Fruit fly (Drosophila melanogaster) whole organism, embryonic: ENCODE data around the gene CenB1A.
A peak's percentile ranks its signal among the peaks of the same experiment; 100 is the strongest.

ENCODE experiments used
- Adf1 ChIP-seq: fragments of 200-800 bp; sonication (Bioruptor generic); IDR thresholded peaks from 2 replicates; pipeline ENCODE4 v1.3.6; 2022; ENCODE audit warnings: missing biosample characterization, missing genetic modification characterization
- BEAF-32 ChIP-seq: fragments of 200-800 bp; sonication (Bioruptor generic); optimal IDR thresholded peaks from 3 replicates; lab custom pipeline; 2017; ENCODE audit warnings: missing biosample characterization, missing genetic modification characterization, mild to moderate bottlenecking, moderate library complexity, missing genetic modification reagents
- Bdp1 ChIP-seq: fragments of 200-800 bp; sonication (Bioruptor generic); optimal IDR thresholded peaks from 3 replicates; lab custom pipeline; 2016; ENCODE audit warnings: missing biosample characterization, missing genetic modification characterization
- Bteb2 ChIP-seq: fragments of 200-800 bp; sonication (Bioruptor generic); optimal IDR thresholded peaks from 2 replicates; lab custom pipeline; 2016; ENCODE audit warnings: missing biosample characterization, missing genetic modification characterization
- CG11723 ChIP-seq: fragments of 200-800 bp; sonication (Bioruptor generic); optimal IDR thresholded peaks from 2 replicates; lab custom pipeline; 2017; ENCODE audit warnings: missing biosample characterization, mild to moderate bottlenecking, missing genetic modification characterization
- CG12104 ChIP-seq: fragments of 200-800 bp; sonication (Bioruptor generic); optimal IDR thresholded peaks from 3 replicates; lab custom pipeline; 2016; ENCODE audit warnings: missing biosample characterization, missing genetic modification characterization
- CG15696 ChIP-seq: fragments of 200-800 bp; sonication (Bioruptor generic); optimal IDR thresholded peaks from 2 replicates; lab custom pipeline; 2019; ENCODE audit warnings: missing biosample characterization, mild to moderate bottlenecking, missing genetic modification characterization, moderate library complexity
- CG17186 ChIP-seq: fragments of 200-800 bp; sonication (Bioruptor generic); optimal IDR thresholded peaks from 3 replicates; lab custom pipeline; 2017; ENCODE audit warnings: missing biosample characterization, missing genetic modification reagents, missing genetic modification characterization
- CG17359 ChIP-seq: fragments of 200-800 bp; sonication (Bioruptor generic); optimal IDR thresholded peaks from 3 replicates; lab custom pipeline; 2018; ENCODE audit warnings: missing biosample characterization, mild to moderate bottlenecking, missing genetic modification characterization, moderate library complexity
- CG18262 ChIP-seq: fragments of 200-800 bp; optimal IDR thresholded peaks from 3 replicates; lab custom pipeline; 2019; ENCODE audit warnings: missing biosample characterization, mild to moderate bottlenecking, missing genetic modification characterization, moderate library complexity
- CG2120 ChIP-seq: fragments of 200-800 bp; sonication (Bioruptor generic); optimal IDR thresholded peaks from 3 replicates; lab custom pipeline; 2016; ENCODE audit warnings: missing biosample characterization, missing genetic modification characterization
- CG2875 ChIP-seq: fragments of 200-800 bp; sonication (Bioruptor generic); optimal IDR thresholded peaks from 2 replicates; lab custom pipeline; 2017; ENCODE audit warnings: missing biosample characterization, mild to moderate bottlenecking, missing genetic modification characterization, missing genetic modification reagents
- CG2889 ChIP-seq: fragments of 200-800 bp; sonication (Bioruptor generic); IDR thresholded peaks from 3 replicates; pipeline ENCODE4 v1.3.6; 2022; ENCODE audit warnings: missing biosample characterization, missing genetic modification characterization
- CG30020 ChIP-seq: fragments of 200-800 bp; optimal IDR thresholded peaks from 2 replicates; lab custom pipeline; 2019; ENCODE audit warnings: missing biosample characterization, mild to moderate bottlenecking, missing genetic modification characterization, moderate library complexity
- CG3163 ChIP-seq: fragments of 200-800 bp; sonication (Bioruptor generic); optimal IDR thresholded peaks from 3 replicates; lab custom pipeline; 2016; ENCODE audit warnings: missing biosample characterization, missing genetic modification characterization
- CG32772 ChIP-seq: fragments of 200-800 bp; sonication (Bioruptor generic); IDR thresholded peaks from 2 replicates; pipeline ENCODE4 v1.3.6; 2022; ENCODE audit warnings: missing biosample characterization, missing genetic modification characterization
- CG4282 ChIP-seq: fragments of 200-800 bp; sonication (Bioruptor generic); optimal IDR thresholded peaks from 2 replicates; lab custom pipeline; 2016; ENCODE audit warnings: missing biosample characterization, missing genetic modification characterization
- CG8765 ChIP-seq: fragments of 200-800 bp; sonication (Bioruptor generic); IDR thresholded peaks from 2 replicates; pipeline ENCODE4 v1.3.6; 2022; ENCODE audit warnings: missing biosample characterization, missing genetic modification characterization
- CG8944 ChIP-seq: fragments of 200-800 bp; sonication (Bioruptor generic); optimal IDR thresholded peaks from 3 replicates; lab custom pipeline; 2016; ENCODE audit warnings: missing biosample characterization, missing genetic modification characterization
- CG9876 ChIP-seq: fragments of 200-800 bp; sonication (Bioruptor generic); optimal IDR thresholded peaks from 2 replicates; lab custom pipeline; 2016; ENCODE audit warnings: missing biosample characterization, missing genetic modification characterization
- CoRest ChIP-seq: fragments of 200-800 bp; sonication (Bioruptor generic); optimal IDR thresholded peaks from 3 replicates; lab custom pipeline; 2018; ENCODE audit warnings: missing biosample characterization, mild to moderate bottlenecking, missing genetic modification characterization, moderate library complexity
- Dbx ChIP-seq: fragments of 200-800 bp; sonication (Bioruptor generic); IDR thresholded peaks from 3 replicates; pipeline ENCODE4 v1.3.6; 2022; ENCODE audit warnings: missing biosample characterization, missing genetic modification characterization
- Dll ChIP-seq: fragments of 200-800 bp; sonication (Bioruptor generic); IDR thresholded peaks from 4 replicates; pipeline ENCODE4 v1.3.6; 2022; ENCODE audit warnings: missing biosample characterization, missing genetic modification characterization; ENCODE audit not compliant: partially characterized antibody
- Dp ChIP-seq: fragments of 200-800 bp; sonication (Bioruptor generic); optimal IDR thresholded peaks from 2 replicates; lab custom pipeline; 2018; ENCODE audit warnings: missing biosample characterization, mild to moderate bottlenecking, missing genetic modification characterization, moderate library complexity
- Dref ChIP-seq: fragments of 200-800 bp; sonication (Bioruptor generic); IDR thresholded peaks from 2 replicates; pipeline ENCODE4 v1.3.6; 2022; ENCODE audit warnings: missing biosample characterization, missing genetic modification characterization
- Elba2 ChIP-seq: fragments of 200-800 bp; sonication (Bioruptor generic); optimal IDR thresholded peaks from 3 replicates; lab custom pipeline; 2016; ENCODE audit warnings: missing biosample characterization, missing genetic modification characterization
- HLH3B ChIP-seq: fragments of 200-800 bp; sonication (Bioruptor generic); IDR thresholded peaks from 2 replicates; pipeline ENCODE4 v1.3.6; 2022; ENCODE audit warnings: missing biosample characterization, missing genetic modification characterization
- Hsf ChIP-seq: fragments of 200-800 bp; sonication (Bioruptor generic); optimal IDR thresholded peaks from 3 replicates; lab custom pipeline; 2016; ENCODE audit warnings: missing biosample characterization, missing genetic modification characterization
- Lhr ChIP-seq: fragments of 200-800 bp; sonication (Bioruptor generic); optimal IDR thresholded peaks from 3 replicates; lab custom pipeline; 2017; ENCODE audit warnings: mild to moderate bottlenecking, missing biosample characterization, missing genetic modification reagents, missing genetic modification characterization
- NFAT ChIP-seq: fragments of 200-800 bp; sonication (Bioruptor generic); IDR thresholded peaks from 2 replicates; pipeline ENCODE4 v1.3.6; 2022; ENCODE audit warnings: missing biosample characterization, missing genetic modification characterization
- Oli ChIP-seq: fragments of 200-800 bp; sonication (Bioruptor generic); optimal IDR thresholded peaks from 2 replicates; lab custom pipeline; 2018; ENCODE audit warnings: missing biosample characterization, mild to moderate bottlenecking, missing genetic modification characterization, moderate library complexity
- Poxn ChIP-seq: fragments of 200-800 bp; sonication (Bioruptor generic); IDR thresholded peaks from 2 replicates; pipeline ENCODE4 v1.3.6; 2022; ENCODE audit warnings: missing biosample characterization, missing genetic modification characterization
- Sox102F ChIP-seq: fragments of 200-800 bp; sonication (Bioruptor generic); optimal IDR thresholded peaks from 2 replicates; lab custom pipeline; 2018; ENCODE audit warnings: missing biosample characterization, mild to moderate bottlenecking, missing genetic modification characterization, moderate library complexity
- az2 ChIP-seq: fragments of 200-800 bp; sonication (Bioruptor generic); optimal IDR thresholded peaks from 3 replicates; lab custom pipeline; 2016; ENCODE audit warnings: missing biosample characterization, missing genetic modification characterization
- chif ChIP-seq, 2 experiments: fragments of 200-800 bp; sonication (Bioruptor generic); optimal IDR thresholded peaks; 3 replicates each; lab custom pipeline; 2016; ENCODE audit warnings: missing biosample characterization in 2 of 2, missing genetic modification characterization in 2 of 2
- crp ChIP-seq, 2 experiments: fragments of 200-800 bp; sonication (Bioruptor generic); optimal IDR thresholded peaks; 2 replicates in 1 of 2; 3 replicates in 1 of 2; lab custom pipeline; 2017; ENCODE audit warnings: missing biosample characterization in 2 of 2, missing genetic modification characterization in 2 of 2, mild to moderate bottlenecking in 1 of 2, moderate library complexity in 1 of 2
- cwo ChIP-seq: fragments of 200-800 bp; sonication (Bioruptor generic); optimal IDR thresholded peaks from 3 replicates; lab custom pipeline; 2017; ENCODE audit warnings: missing biosample characterization, missing genetic modification characterization, mild to moderate bottlenecking, moderate library complexity, missing genetic modification reagents
- dimm ChIP-seq: fragments of 200-800 bp; sonication (Bioruptor generic); IDR thresholded peaks from 2 replicates; pipeline ENCODE4 v1.3.6; 2022; ENCODE audit warnings: missing biosample characterization, missing genetic modification characterization
- dmrt99B ChIP-seq: fragments of 200-800 bp; sonication (Bioruptor generic); optimal IDR thresholded peaks from 2 replicates; lab custom pipeline; 2018; ENCODE audit warnings: missing biosample characterization, mild to moderate bottlenecking, missing genetic modification characterization, moderate library complexity
- her ChIP-seq: fragments of 200-800 bp; sonication (Bioruptor generic); optimal IDR thresholded peaks from 2 replicates; lab custom pipeline; 2016; ENCODE audit warnings: missing biosample characterization, missing genetic modification characterization
- kah ChIP-seq: fragments of 200-800 bp; sonication (Bioruptor generic); optimal IDR thresholded peaks from 2 replicates; lab custom pipeline; 2018; ENCODE audit warnings: missing biosample characterization, mild to moderate bottlenecking, missing genetic modification characterization
- ken ChIP-seq: fragments of 200-800 bp; sonication (Bioruptor generic); IDR thresholded peaks from 3 replicates; pipeline ENCODE4 v1.3.6; 2022; ENCODE audit warnings: missing biosample characterization, missing genetic modification characterization
- pho ChIP-seq: fragments of 200-800 bp; sonication (Bioruptor generic); optimal IDR thresholded peaks from 2 replicates; lab custom pipeline; 2016; ENCODE audit warnings: missing biosample characterization, missing genetic modification characterization
- pum ChIP-seq: fragments of 200-800 bp; sonication (Bioruptor generic); optimal IDR thresholded peaks from 2 replicates; lab custom pipeline; 2016; ENCODE audit warnings: missing biosample characterization, missing genetic modification characterization
- pzg ChIP-seq: fragments of 200-800 bp; sonication (Bioruptor generic); optimal IDR thresholded peaks from 3 replicates; lab custom pipeline; 2018; ENCODE audit warnings: missing biosample characterization, mild to moderate bottlenecking, missing genetic modification characterization, moderate library complexity
- sna ChIP-seq: fragments of 200-800 bp; sonication (Bioruptor generic); IDR thresholded peaks from 2 replicates; pipeline ENCODE4 v1.3.6; 2022; ENCODE audit warnings: missing biosample characterization, missing genetic modification characterization; ENCODE audit not compliant: partially characterized antibody
- sqz ChIP-seq: fragments of 200-800 bp; sonication (Bioruptor generic); optimal IDR thresholded peaks from 3 replicates; lab custom pipeline; 2018; ENCODE audit warnings: missing biosample characterization, mild to moderate bottlenecking, missing genetic modification characterization
- unc-4 ChIP-seq: fragments of 200-800 bp; sonication (Bioruptor generic); IDR thresholded peaks from 2 replicates; pipeline ENCODE4 v1.3.6; 2022; ENCODE audit warnings: missing biosample characterization, missing genetic modification characterization; ENCODE audit not compliant: partially characterized antibody

CenB1A gene

dm6 chr3R:23117683-23118470 lies at the start of gene CenB1A, which contains the start of gene Rassf (continued):
- no peak for TF ChIP-seq kah (GFP tag; lab: Kevin White, UChicago)
- no peak for TF ChIP-seq CG32772
- TF ChIP-seq her (GFP tag; lab: Kevin White, UChicago): peak; percentile 11
- TF ChIP-seq Bdp1 (GFP tag; lab: Kevin White, UChicago): peak; percentile 37
- TF ChIP-seq Dref (GFP tag; lab: Robert Waterston, UW): 0 out of 2 replicates have a peak, but pooled peaks have one; percentile 31
- peak; percentile 13 for TF ChIP-seq CG11723
- TF ChIP-seq CG2875: no peak
- TF ChIP-seq dmrt99B: no peak
- no peak for TF ChIP-seq sqz (GFP tag; lab: Kevin White, UChicago)
- peak; percentile 34; the same call in 1 of the 2 replicates for TF ChIP-seq Adf1 (GFP tag; lab: Robert Waterston, UW)
- peak; percentile 32 for TF ChIP-seq CG15696 (tag; lab: Kevin White, UChicago)
- TF ChIP-seq unc-4 (GFP tag; lab: Robert Waterston, UW): peak; percentile 46
- TF ChIP-seq Bteb2 (GFP tag; lab: Kevin White, UChicago): no peak
- peak; percentile 62 for TF ChIP-seq sna
- TF ChIP-seq CG18262 (tag; lab: Kevin White, UChicago): peak; percentile 29
- TF ChIP-seq CG30020 (tag; lab: Kevin White, UChicago): peak; percentile 25
- TF ChIP-seq cwo (GFP tag; lab: Kevin White, UChicago): peak; percentile 7
- TF ChIP-seq CG4282 (GFP tag; lab: Kevin White, UChicago): peak; percentile 23
- peak; percentile 46 for TF ChIP-seq Oli (tag; lab: Kevin White, UChicago)
- TF ChIP-seq Lhr (GFP tag; lab: Kevin White, UChicago): peak; percentile 13
- peak in 1 of 2 experiments; percentile 74 for TF ChIP-seq crp (GFP tag; optimal IDR thresholded peaks at IDR 0.05; lab: Kevin White, UChicago)
- peak; percentile 9; the same call in 1 of the 3 replicates for TF ChIP-seq CG2889
- peak; percentile 38; the same call in 1 of the 2 replicates for TF ChIP-seq HLH3B (GFP tag; lab: Robert Waterston, UW)
- peak; percentile 50 for TF ChIP-seq pzg
- TF ChIP-seq NFAT (GFP tag; lab: Robert Waterston, UW): peak; percentile 17; the same call in 1 of the 2 replicates
- peak; percentile 55 for TF ChIP-seq Hsf
- peak in 1 of 2 experiments; percentile 36 for TF ChIP-seq chif (GFP tag; optimal IDR thresholded peaks at IDR 0.05; lab: Kevin White, UChicago)
- TF ChIP-seq Dbx (GFP tag; lab: Robert Waterston, UW): 0 out of 3 replicates have a peak, but pooled peaks have one; percentile 47
- peak; percentile 51; the same call in 1 of the 4 replicates for TF ChIP-seq Dll (GFP tag; lab: Robert Waterston, UW)
- TF ChIP-seq pum (GFP tag; lab: Kevin White, UChicago): peak; percentile 48
- TF ChIP-seq Poxn (GFP tag; lab: Robert Waterston, UW): no peak
- TF ChIP-seq Elba2 (GFP tag; lab: Kevin White, UChicago): no peak
- TF ChIP-seq pho: peak; percentile 57
- TF ChIP-seq CG8944 (GFP tag; lab: Kevin White, UChicago): peak; percentile 52
- peak; percentile 38 for TF ChIP-seq CG17186 (GFP tag; lab: Kevin White, UChicago)
- peak; percentile 14 for TF ChIP-seq CG9876
- peak; percentile 53; the same call in 1 of the 3 replicates for TF ChIP-seq ken (GFP tag; lab: Robert Waterston, UW)
- peak; percentile 9 for TF ChIP-seq Sox102F (GFP tag; lab: Kevin White, UChicago)
- peak; percentile 38 for TF ChIP-seq CG12104
- TF ChIP-seq CG17359 (tag; lab: Kevin White, UChicago): no peak
- no peak for TF ChIP-seq CG8765 (GFP tag; lab: Robert Waterston, UW)
- TF ChIP-seq CG2120 (GFP tag; lab: Kevin White, UChicago): peak; percentile 62
- no peak for TF ChIP-seq dimm (GFP tag; lab: Robert Waterston, UW)
- TF ChIP-seq az2: peak; percentile 18
- peak; percentile 42 for TF ChIP-seq CG3163 (GFP tag; lab: Kevin White, UChicago)
- TF ChIP-seq BEAF-32 (GFP tag; lab: Kevin White, UChicago): peak; percentile 40
- TF ChIP-seq CoRest (tag; lab: Kevin White, UChicago): peak; percentile 61
- peak; percentile 82 for TF ChIP-seq Dp (GFP tag; lab: Kevin White, UChicago)
